Worm (Caenorhabditis elegans) whole organism, midembryonic: ENCODE data around the gene F23D12.7.

Source experiments
- T22C8.4 ChIP-seq: fragments of 200-800 bp; sonication (Bioruptor generic); IDR thresholded peaks from 2 replicates; pipeline ENCODE4 v1.3.6; 2022; ENCODE audit warnings: missing genetic modification characterization, missing compliant biosample characterization
- cog-1 ChIP-seq: sonication (generic microtip); optimal IDR thresholded peaks from 2 replicates; lab custom pipeline; 2016; ENCODE audit warnings: missing genetic modification characterization, missing compliant biosample characterization
- flt-1 ChIP-seq: fragments of 200-800 bp; sonication (Bioruptor generic); IDR thresholded peaks from 2 replicates; pipeline ENCODE4 v1.3.6; 2022; ENCODE audit warnings: missing genetic modification characterization, missing compliant biosample characterization
- klf-2 ChIP-seq: fragments of 200-800 bp; sonication (Bioruptor generic); conservative IDR thresholded peaks from 2 replicates; pipeline ENCODE4 v1.3.6; 2022; ENCODE audit warnings: missing genetic modification reagents, missing genetic modification characterization, missing compliant biosample characterization
- med-1 ChIP-seq: sonication (generic microtip); optimal IDR thresholded peaks from 2 replicates; lab custom pipeline; 2017; ENCODE audit warnings: missing genetic modification characterization, mild to moderate bottlenecking, missing compliant biosample characterization, antibody characterized with exemption, missing genetic modification reagents; ENCODE audit not compliant: insufficient read depth
- ref-1 ChIP-seq: fragments of 200-800 bp; sonication (Bioruptor generic); conservative IDR thresholded peaks from 2 replicates; pipeline ENCODE4 v1.3.6; 2022; ENCODE audit warnings: missing genetic modification reagents, missing genetic modification characterization, missing compliant biosample characterization
- tab-1 ChIP-seq: fragments of 200-800 bp; sonication (Bioruptor generic); IDR thresholded peaks from 2 replicates; pipeline ENCODE4 v1.3.6; 2022; ENCODE audit warnings: missing genetic modification characterization, missing compliant biosample characterization
- ztf-23 ChIP-seq: fragments of 200-800 bp; sonication (Bioruptor generic); IDR thresholded peaks from 2 replicates; pipeline ENCODE4 v1.3.6; 2022; ENCODE audit warnings: missing genetic modification reagents, missing genetic modification characterization, missing compliant biosample characterization
- ztf-29 ChIP-seq: fragments of 200-800 bp; sonication (Bioruptor generic); IDR thresholded peaks from 2 replicates; pipeline ENCODE4 v1.3.6; 2022; ENCODE audit warnings: missing genetic modification reagents, missing genetic modification characterization, missing compliant biosample characterization

Gene F23D12.7

DNA sequence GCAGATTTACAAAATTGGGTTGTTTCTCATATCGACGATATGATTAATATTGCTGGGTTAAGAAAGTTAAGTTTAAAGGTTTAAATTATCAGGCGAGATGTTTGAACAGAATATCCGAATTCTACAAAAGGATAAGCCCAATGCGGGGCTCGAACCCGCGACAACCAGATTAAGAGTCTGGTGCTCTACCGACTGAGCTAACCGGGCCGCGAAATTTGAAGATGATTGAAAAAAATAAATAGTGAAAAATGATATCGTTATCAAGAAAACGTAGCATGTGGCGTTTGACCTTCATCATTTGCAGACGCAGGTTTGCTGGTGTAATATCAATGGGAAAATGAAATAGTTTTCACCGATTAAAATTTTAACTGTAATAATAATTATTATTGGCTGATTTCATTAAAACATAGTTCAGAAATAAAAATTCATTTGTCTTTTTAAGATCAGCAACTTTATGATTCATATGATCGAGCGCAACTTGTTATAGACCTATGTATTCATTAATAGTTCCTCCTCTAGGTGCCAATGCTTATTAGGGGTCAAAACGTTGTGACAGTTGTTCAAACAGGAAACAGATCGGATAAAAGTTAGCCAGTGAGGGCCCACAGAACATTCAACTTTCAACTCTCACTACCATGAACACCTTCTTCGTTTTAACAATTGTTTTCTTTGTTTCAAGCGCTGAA, 25.3 kb upstream of the F23D12.7 start, which contains the start of gene M163.11:
Gene M163.11 (plus strand): TSS at position 636 of the 686 bp plus-strand sequence.
- TF ChIP-seq ztf-23 (GFP tag; lab: Robert Waterston, UW), result 0 out of 2 replicates have a peak, but pooled peaks have one; percentile 46
- no peak for TF ChIP-seq tab-1 (GFP tag; lab: Robert Waterston, UW)

DNA sequence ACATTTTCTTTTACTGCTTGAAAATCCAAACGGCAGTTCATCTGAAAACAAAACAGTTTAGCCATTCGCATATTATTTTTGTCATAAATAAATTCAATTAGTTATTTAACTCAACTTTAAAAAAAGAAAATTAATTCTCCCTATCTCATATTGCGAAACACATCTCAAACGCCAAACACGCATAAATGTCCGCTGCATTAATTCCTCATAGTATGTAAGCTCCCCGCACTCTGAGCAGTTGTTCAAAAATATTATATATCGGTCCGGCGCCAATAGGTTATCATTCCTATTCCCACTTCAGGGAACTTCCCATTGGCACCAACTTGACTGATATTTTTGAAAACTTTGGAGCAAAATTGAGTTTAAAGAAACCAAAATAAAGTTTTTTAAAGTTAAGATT, 24.6 kb upstream of the F23D12.7 start:
- TF ChIP-seq med-1 (GFP tag; lab: Kevin White, UChicago), result no peak
- no peak for TF ChIP-seq tab-1 (GFP tag; lab: Robert Waterston, UW)
- no peak for TF ChIP-seq ref-1 (GFP tag; lab: Robert Waterston, UW)
- no peak for TF ChIP-seq ztf-29
- TF ChIP-seq flt-1 (GFP tag; lab: Robert Waterston, UW), result no peak
- no peak for TF ChIP-seq klf-2 (GFP tag; lab: Robert Waterston, UW)
- TF ChIP-seq ztf-23 (GFP tag; lab: Robert Waterston, UW), result no peak
- TF ChIP-seq cog-1 (tag; lab: Kevin White, UChicago), result no peak
- TF ChIP-seq T22C8.4 (GFP tag; lab: Robert Waterston, UW), result no peak

DNA sequence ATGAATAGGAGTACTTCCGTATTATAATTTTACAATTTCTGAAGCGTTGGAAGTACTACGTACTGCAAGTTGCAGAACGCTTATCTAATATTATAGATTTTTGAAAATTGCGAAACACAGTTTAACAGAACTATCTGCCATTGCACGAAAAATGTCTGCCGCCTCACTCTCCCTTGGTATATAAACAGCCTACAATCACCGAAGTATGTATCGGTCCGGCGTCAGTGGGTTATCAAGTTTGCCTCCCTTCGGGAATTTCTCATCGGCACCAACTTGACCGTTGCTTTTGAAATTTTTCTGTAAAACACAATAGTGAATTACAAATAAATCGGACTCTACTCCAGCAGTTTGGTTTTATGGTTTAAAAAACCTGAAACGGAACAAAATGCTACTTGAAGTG, 23.7 kb upstream of the F23D12.7 start:
- TF ChIP-seq flt-1 (GFP tag; lab: Robert Waterston, UW) (no peak), cog-1 (tag; lab: Kevin White, UChicago) (no peak), T22C8.4 (GFP tag; lab: Robert Waterston, UW) (no peak), ztf-23 (GFP tag; lab: Robert Waterston, UW) (no peak), klf-2 (GFP tag; lab: Robert Waterston, UW) (no peak), ztf-29 (no peak), med-1 (GFP tag; lab: Kevin White, UChicago) (no peak), tab-1 (GFP tag; lab: Robert Waterston, UW) (no peak), ref-1 (GFP tag; lab: Robert Waterston, UW) (no peak)

DNA sequence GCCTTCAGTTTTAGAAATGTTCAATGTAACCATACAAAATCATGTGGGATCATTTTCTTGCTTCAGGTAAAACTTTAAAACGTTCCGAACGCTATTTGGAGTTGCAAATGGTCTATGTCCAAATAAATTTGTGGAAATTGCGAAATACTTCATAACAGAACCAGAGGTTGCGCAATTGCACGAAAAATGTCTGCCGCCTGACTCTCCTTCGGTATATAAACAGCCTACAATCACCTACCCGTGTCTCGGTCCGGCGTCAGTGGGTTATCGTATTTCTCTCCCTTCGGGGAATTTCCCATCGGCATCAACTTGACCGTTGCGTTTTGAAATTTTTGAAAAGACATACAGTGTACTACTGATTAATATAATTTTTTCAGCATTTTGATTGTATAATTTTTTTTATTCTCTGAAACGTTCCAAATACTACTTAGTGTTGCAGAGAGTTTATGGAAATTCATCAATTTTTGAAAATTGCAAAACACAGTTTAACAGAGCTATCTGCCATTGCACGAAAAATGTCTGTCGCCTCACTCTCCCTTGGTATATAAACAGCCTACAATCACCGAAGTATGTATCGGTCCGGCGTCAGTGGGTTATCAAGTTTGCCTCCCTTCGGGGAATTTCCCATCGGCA, 23.1 kb upstream of the F23D12.7 start:
- no peak for TF ChIP-seq cog-1 (tag; lab: Kevin White, UChicago)

DNA sequence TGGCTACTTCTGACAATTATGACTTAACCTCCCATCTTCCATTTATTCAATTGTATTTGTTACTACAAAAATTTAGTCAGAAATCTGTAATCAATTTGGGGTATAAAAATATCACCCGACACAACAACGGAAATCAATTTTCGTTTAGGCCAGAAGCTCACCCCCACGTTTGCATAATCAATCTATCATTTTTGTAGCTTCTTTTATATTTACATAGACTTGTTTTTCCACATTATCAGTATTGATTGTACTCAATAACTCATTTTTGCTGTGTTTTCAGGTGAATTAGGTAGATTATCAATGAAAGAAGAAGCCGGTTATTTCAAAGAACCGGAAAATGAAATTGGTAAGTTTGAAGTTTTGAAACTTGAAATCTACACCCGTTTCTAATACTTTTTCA, 20.1 kb upstream of the F23D12.7 start, which contains the start of gene M163.5:
Gene M163.5 (plus strand): TSS at position 301 of the 400 bp plus-strand sequence.
- TF ChIP-seq tab-1 (GFP tag; lab: Robert Waterston, UW) (no peak), T22C8.4 (GFP tag; lab: Robert Waterston, UW) (no peak), ztf-23 (GFP tag; lab: Robert Waterston, UW) (no peak), med-1 (GFP tag; lab: Kevin White, UChicago) (no peak), cog-1 (tag; lab: Kevin White, UChicago) (no peak), flt-1 (GFP tag; lab: Robert Waterston, UW) (no peak), klf-2 (GFP tag; lab: Robert Waterston, UW) (no peak), ref-1 (GFP tag; lab: Robert Waterston, UW) (no peak), ztf-29 (no peak)

DNA sequence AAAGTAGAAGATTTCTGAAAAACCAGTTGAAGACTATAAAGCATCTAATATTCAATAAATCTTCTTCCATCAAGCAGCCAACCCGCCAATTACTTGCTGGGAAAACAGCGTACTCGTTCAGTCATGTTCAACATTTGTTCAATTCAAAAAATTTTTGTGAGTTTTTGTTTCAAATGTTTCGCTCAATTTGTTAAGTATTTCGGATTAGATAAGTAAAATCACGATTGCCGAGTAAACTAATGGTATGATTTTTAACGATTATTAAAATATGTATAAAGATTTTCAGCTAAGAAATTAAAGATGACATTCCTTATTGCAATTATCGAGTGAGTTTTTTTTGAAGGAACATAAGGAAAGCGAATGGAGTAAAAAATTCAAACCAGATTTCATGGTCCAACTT, 17.1 kb upstream of the F23D12.7 start, which contains the start of gene M163.10:
Gene M163.10 (plus strand): TSS at position 301 of the 400 bp plus-strand sequence.
- TF ChIP-seq ztf-29, result no peak
- TF ChIP-seq tab-1 (GFP tag; lab: Robert Waterston, UW), result no peak

DNA sequence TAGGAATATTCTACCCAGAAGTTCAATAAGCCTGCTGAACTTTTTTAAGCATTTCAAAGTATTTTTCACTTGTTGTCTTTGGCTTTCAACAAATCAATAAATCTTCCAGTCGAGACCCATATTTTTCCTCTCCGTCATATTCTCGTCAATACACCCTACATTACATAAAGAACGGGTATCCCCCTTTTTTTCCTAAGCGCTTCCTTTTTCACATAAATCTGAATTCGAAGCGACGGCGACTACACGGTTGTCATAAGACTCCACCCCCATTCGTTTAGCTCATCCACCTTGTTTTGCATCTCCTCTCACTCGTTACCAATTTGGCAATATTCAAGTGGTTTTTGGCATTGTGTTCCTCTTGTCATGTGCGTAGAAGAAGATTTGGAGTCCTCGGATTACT, 15.6 kb upstream of the F23D12.7 start, which contains the start of gene M163.9:
Gene M163.9 (plus strand): TSS at position 301 of the 400 bp plus-strand sequence.
- no peak for TF ChIP-seq klf-2 (GFP tag; lab: Robert Waterston, UW)
- no peak for TF ChIP-seq flt-1 (GFP tag; lab: Robert Waterston, UW)
- no peak for TF ChIP-seq ref-1 (GFP tag; lab: Robert Waterston, UW)

DNA sequence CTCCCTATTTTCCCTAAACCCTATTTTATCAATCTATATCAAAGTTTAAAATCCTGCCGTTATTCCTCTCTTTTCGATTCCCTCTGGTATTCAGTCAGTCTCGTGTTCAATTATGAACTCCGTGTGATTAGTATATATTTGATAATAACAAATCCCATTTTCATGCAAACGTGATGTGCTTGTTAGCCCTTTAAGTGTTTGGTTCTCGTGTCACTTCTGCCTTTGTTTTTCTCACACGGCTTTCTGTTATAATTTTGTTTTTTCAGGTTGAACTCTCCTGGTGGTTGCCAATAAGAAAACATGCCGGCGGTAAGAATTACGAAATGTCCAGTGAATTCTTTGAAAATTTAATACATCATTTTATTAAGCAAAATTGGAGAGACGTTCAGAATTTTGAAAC, 12.9 kb upstream of the F23D12.7 start, which contains the start of gene M163.21:
Gene M163.21 (plus strand): TSS at position 301 of the 400 bp plus-strand sequence.
- TF ChIP-seq ref-1 (GFP tag; lab: Robert Waterston, UW) (no peak), flt-1 (GFP tag; lab: Robert Waterston, UW) (no peak), med-1 (GFP tag; lab: Kevin White, UChicago) (no peak), cog-1 (tag; lab: Kevin White, UChicago) (no peak), ztf-29 (no peak), T22C8.4 (GFP tag; lab: Robert Waterston, UW) (no peak), ztf-23 (GFP tag; lab: Robert Waterston, UW) (no peak), tab-1 (GFP tag; lab: Robert Waterston, UW) (no peak), klf-2 (GFP tag; lab: Robert Waterston, UW) (no peak)

DNA sequence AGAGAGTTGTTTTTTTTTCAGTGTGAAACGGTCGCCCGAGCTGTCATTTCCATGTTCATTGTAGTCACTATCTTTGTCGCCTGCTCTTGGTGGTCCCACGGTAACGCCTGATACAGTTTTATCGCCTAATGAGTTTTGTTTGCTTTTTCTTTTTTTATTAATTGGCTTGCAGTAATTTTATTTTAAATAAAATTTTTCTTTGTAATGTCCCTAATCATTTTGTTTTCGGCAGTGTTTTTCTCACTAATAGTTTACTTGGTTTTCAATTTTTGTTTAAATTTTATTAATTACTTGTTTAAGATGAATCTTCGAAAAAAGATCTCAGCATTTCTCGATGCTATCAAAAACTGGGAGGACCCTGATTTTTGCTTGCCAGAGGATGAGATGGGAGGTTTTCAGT, 12.0 kb upstream of the F23D12.7 start, which contains the start of gene M163.22:
Gene M163.22 (plus strand): TSS at position 301 of the 400 bp plus-strand sequence.
- TF ChIP-seq ref-1 (GFP tag; lab: Robert Waterston, UW), result no peak
- TF ChIP-seq tab-1 (GFP tag; lab: Robert Waterston, UW), result no peak
- TF ChIP-seq ztf-29, result no peak
- no peak for TF ChIP-seq T22C8.4 (GFP tag; lab: Robert Waterston, UW)
- TF ChIP-seq cog-1 (tag; lab: Kevin White, UChicago), result no peak
- no peak for TF ChIP-seq klf-2 (GFP tag; lab: Robert Waterston, UW)

DNA sequence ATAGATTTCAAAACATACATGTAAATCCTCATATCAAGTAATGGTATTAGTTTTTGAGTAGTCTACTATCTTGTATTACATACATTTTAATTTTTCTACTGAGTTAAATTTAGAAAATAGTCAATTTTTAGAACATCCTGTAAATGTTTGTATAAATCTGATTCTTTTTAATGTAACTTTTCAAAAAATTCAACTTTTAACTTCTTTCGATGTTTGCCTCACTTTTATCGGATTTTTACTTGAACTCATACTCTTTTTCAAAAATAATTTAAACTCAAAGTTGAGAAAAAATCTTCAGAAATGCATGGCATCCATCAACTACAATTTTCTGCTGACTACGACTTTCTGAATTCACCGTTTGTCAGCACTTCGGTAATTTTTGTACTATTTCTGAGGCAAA, 10.9 kb upstream of the F23D12.7 start, which contains the start of gene M163.7:
Gene M163.7 (plus strand): TSS at position 301 of the 400 bp plus-strand sequence.
- TF ChIP-seq T22C8.4 (GFP tag; lab: Robert Waterston, UW) (no peak), tab-1 (GFP tag; lab: Robert Waterston, UW) (no peak), med-1 (GFP tag; lab: Kevin White, UChicago) (no peak), flt-1 (GFP tag; lab: Robert Waterston, UW) (no peak), cog-1 (tag; lab: Kevin White, UChicago) (no peak), ztf-23 (GFP tag; lab: Robert Waterston, UW) (no peak), ref-1 (GFP tag; lab: Robert Waterston, UW) (no peak), klf-2 (GFP tag; lab: Robert Waterston, UW) (no peak), ztf-29 (no peak)
